Worm (Caenorhabditis elegans): Measurements from ENCODE around the gene sra-4.

The sra-4 gene

DNA sequence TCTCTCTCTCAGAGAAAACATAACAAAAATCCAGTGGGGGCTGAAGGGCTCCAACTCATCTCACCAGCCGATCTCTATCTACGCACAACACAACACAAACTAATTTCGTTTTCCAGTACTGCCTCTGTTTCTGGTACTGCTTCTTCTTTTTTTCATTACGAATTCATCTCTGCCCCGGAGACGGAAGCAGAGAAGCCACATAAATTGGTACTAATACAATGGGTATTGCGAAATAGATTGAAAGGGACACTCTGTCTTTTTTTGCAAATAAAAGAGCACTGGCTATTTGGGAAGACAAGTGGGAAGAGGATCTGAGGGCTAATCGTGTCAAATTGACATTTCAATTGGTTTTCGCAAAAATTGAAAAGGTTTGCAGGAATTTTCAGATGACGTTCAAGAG lies 45.4 kb downstream of the sra-4 start (continued):
- TF ChIP-seq rcor-1 (GFP tag; IDR thresholded peaks at IDR 0.05) (no peak), ccch-3 (GFP tag; optimal IDR thresholded peaks at IDR 0.05) (no peak)

DNA sequence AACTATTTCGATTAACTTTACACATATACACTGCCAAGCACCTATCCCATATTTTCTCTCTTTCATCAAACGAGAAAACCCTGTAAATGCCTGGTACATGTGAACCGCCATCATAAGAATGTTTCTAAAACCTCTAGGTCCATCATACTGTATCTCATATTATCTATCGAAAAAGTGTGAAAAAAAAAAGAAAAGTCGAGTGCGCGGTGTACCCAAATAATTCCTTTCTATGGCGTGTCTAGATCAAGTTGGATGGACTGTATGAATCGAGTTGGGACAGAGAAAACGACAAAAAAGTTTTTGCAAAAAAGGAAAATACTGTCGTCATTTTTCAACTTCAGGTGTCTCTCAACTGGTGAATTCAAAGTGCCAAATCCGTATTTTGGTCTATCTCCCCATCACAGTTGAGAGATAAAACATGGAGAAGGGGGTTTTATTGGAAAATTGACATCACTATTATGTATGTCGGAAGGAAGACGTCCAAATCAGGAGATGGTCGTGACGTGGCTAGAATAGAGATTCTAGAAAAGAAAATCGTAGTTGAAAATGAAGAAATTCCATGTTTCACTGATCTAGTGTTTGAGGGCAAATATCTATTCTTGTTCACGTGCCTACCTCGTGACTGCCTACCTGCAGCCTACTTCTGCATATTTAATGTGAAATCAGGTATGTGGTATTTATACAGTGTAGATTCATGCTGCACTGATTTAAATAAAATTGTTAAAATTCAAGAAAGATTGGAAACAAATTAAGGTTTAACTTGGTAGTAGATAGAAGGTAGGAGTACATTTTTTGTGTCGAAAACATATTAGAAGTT lies 49.2 kb downstream of the sra-4 start:
- TF ChIP-seq lin-40 (tag; optimal IDR thresholded peaks at IDR 0.05) (peak; percentile 47), ccch-3 (GFP tag; optimal IDR thresholded peaks at IDR 0.05) (no peak), ceh-79 (tag; optimal IDR thresholded peaks at IDR 0.05) (no peak), lag-1 (GFP tag; IDR thresholded peaks at IDR 0.05) (no peak), K11D2.4 (GFP tag; IDR thresholded peaks at IDR 0.05) (0 out of 2 replicates have a peak, but pooled peaks have one; percentile 33), die-1 (tag; optimal IDR thresholded peaks at IDR 0.05) (no peak), somi-1 (GFP tag; optimal IDR thresholded peaks at IDR 0.05) (peak; percentile 43), F57A8.1 (GFP tag; optimal IDR thresholded peaks at IDR 0.05) (no peak), dox-1 (GFP tag; IDR thresholded peaks at IDR 0.05) (no peak), snpc-3.4 (tag; optimal IDR thresholded peaks at IDR 0.05) (no peak)
